Fruit fly (Drosophila melanogaster) whole organism, embryonic: ENCODE results near the gene CG7183.

Experiments used
- Abd-B ChIP-seq: fragments of 200-800 bp; sonication (Bioruptor generic); optimal IDR thresholded peaks from 2 replicates; lab custom pipeline; 2018; ENCODE audit warnings: missing biosample characterization, mild to moderate bottlenecking, missing genetic modification characterization, moderate library complexity
- BEAF-32 ChIP-seq: fragments of 200-800 bp; sonication (Bioruptor generic); optimal IDR thresholded peaks from 3 replicates; lab custom pipeline; 2017; ENCODE audit warnings: missing biosample characterization, missing genetic modification characterization, mild to moderate bottlenecking, moderate library complexity, missing genetic modification reagents
- CG10321 ChIP-seq: fragments of 200-800 bp; sonication (Bioruptor generic); IDR thresholded peaks from 2 replicates; pipeline ENCODE4 v1.3.6; 2022; ENCODE audit warnings: missing biosample characterization, missing genetic modification characterization
- CG10366 ChIP-seq: fragments of 200-800 bp; sonication (Bioruptor generic); IDR thresholded peaks from 2 replicates; pipeline ENCODE4 v1.3.6; 2022; ENCODE audit warnings: missing biosample characterization, missing genetic modification characterization
- CG14710 ChIP-seq: fragments of 200-800 bp; sonication (Bioruptor generic); optimal IDR thresholded peaks from 3 replicates; lab custom pipeline; 2019; ENCODE audit warnings: missing biosample characterization, mild to moderate bottlenecking, missing genetic modification characterization, moderate library complexity
- CG17328 ChIP-seq: fragments of 200-800 bp; sonication (Bioruptor generic); IDR thresholded peaks from 2 replicates; pipeline ENCODE4 v1.3.6; 2022; ENCODE audit warnings: missing biosample characterization, missing genetic modification characterization
- CG17802 ChIP-seq: fragments of 200-800 bp; sonication (Bioruptor generic); optimal IDR thresholded peaks from 2 replicates; lab custom pipeline; 2018; ENCODE audit warnings: missing biosample characterization, mild to moderate bottlenecking, missing genetic modification characterization, moderate library complexity
- CG18262 ChIP-seq: fragments of 200-800 bp; optimal IDR thresholded peaks from 3 replicates; lab custom pipeline; 2019; ENCODE audit warnings: missing biosample characterization, mild to moderate bottlenecking, missing genetic modification characterization, moderate library complexity
- CG18619 ChIP-seq: fragments of 200-800 bp; sonication (Bioruptor generic); optimal IDR thresholded peaks from 3 replicates; lab custom pipeline; 2017; ENCODE audit warnings: missing biosample characterization, mild to moderate bottlenecking, missing genetic modification characterization
- CG2129 ChIP-seq: fragments of 200-800 bp; sonication (Bioruptor generic); IDR thresholded peaks from 2 replicates; pipeline ENCODE4 v1.3.6; 2022; ENCODE audit warnings: missing biosample characterization, missing genetic modification characterization; ENCODE audit not compliant: partially characterized antibody
- CG30431 ChIP-seq: fragments of 200-800 bp; sonication (Bioruptor generic); optimal IDR thresholded peaks from 2 replicates; lab custom pipeline; 2017; ENCODE audit warnings: missing biosample characterization, missing genetic modification characterization
- CG31441 ChIP-seq: fragments of 200-800 bp; sonication (Bioruptor generic); IDR thresholded peaks from 2 replicates; pipeline ENCODE4 v1.3.6; 2022; ENCODE audit warnings: missing biosample characterization, missing genetic modification characterization
- CG3838 ChIP-seq: fragments of 200-800 bp; sonication (Bioruptor generic); optimal IDR thresholded peaks from 3 replicates; lab custom pipeline; 2016; ENCODE audit warnings: missing biosample characterization, missing genetic modification characterization
- CG3847 ChIP-seq: fragments of 200-800 bp; sonication (Bioruptor generic); IDR thresholded peaks from 2 replicates; pipeline ENCODE4 v1.3.6; 2022; ENCODE audit warnings: missing biosample characterization, missing genetic modification characterization
- CG4282 ChIP-seq: fragments of 200-800 bp; sonication (Bioruptor generic); optimal IDR thresholded peaks from 2 replicates; lab custom pipeline; 2016; ENCODE audit warnings: missing biosample characterization, missing genetic modification characterization
- CG4360 ChIP-seq: fragments of 200-800 bp; sonication (Bioruptor generic); IDR thresholded peaks from 2 replicates; pipeline ENCODE4 v1.3.6; 2022; ENCODE audit warnings: missing biosample characterization, missing genetic modification characterization
- CG4424 ChIP-seq: fragments of 200-800 bp; sonication (Bioruptor generic); optimal IDR thresholded peaks from 3 replicates; lab custom pipeline; 2016; ENCODE audit warnings: missing biosample characterization, missing genetic modification characterization
- CG7928 ChIP-seq: fragments of 200-800 bp; sonication (Bioruptor generic); optimal IDR thresholded peaks from 2 replicates; lab custom pipeline; 2017; ENCODE audit warnings: missing biosample characterization, mild to moderate bottlenecking, missing genetic modification characterization
- CG8089 ChIP-seq: fragments of 200-800 bp; sonication (Bioruptor generic); optimal IDR thresholded peaks from 3 replicates; lab custom pipeline; 2016; ENCODE audit warnings: missing biosample characterization, missing genetic modification characterization
- CG8281 ChIP-seq: fragments of 200-800 bp; sonication (Bioruptor generic); optimal IDR thresholded peaks from 2 replicates; lab custom pipeline; 2018; ENCODE audit warnings: missing biosample characterization, mild to moderate bottlenecking, missing genetic modification characterization, moderate library complexity
- CG8290 ChIP-seq, 3 experiments: fragments of 200-800 bp; sonication (Bioruptor generic); optimal IDR thresholded peaks; 2 replicates each; lab custom pipeline; 2016 to 2019; ENCODE audit warnings: missing biosample characterization in 3 of 3, missing genetic modification characterization in 3 of 3, mild to moderate bottlenecking in 2 of 3, moderate library complexity in 1 of 3
- CG8944 ChIP-seq: fragments of 200-800 bp; sonication (Bioruptor generic); optimal IDR thresholded peaks from 3 replicates; lab custom pipeline; 2016; ENCODE audit warnings: missing biosample characterization, missing genetic modification characterization
- CG9727 ChIP-seq: fragments of 200-800 bp; sonication (Bioruptor generic); optimal IDR thresholded peaks from 3 replicates; lab custom pipeline; 2017; ENCODE audit warnings: missing biosample characterization, mild to moderate bottlenecking, missing genetic modification characterization
- CHES-1-like ChIP-seq: fragments of 200-800 bp; sonication (Bioruptor generic); optimal IDR thresholded peaks from 2 replicates; lab custom pipeline; 2016; ENCODE audit warnings: missing biosample characterization, missing genetic modification characterization
- Camta ChIP-seq: fragments of 200-800 bp; sonication (Bioruptor generic); optimal IDR thresholded peaks from 2 replicates; lab custom pipeline; 2016; ENCODE audit warnings: missing biosample characterization, missing genetic modification characterization
- Dp ChIP-seq: fragments of 200-800 bp; sonication (Bioruptor generic); optimal IDR thresholded peaks from 2 replicates; lab custom pipeline; 2018; ENCODE audit warnings: missing biosample characterization, mild to moderate bottlenecking, missing genetic modification characterization, moderate library complexity
- H15 ChIP-seq: fragments of 200-800 bp; sonication (Bioruptor generic); IDR thresholded peaks from 3 replicates; pipeline ENCODE4 v1.3.6; 2022; ENCODE audit warnings: missing biosample characterization, missing genetic modification characterization
- HLH3B ChIP-seq: fragments of 200-800 bp; sonication (Bioruptor generic); IDR thresholded peaks from 2 replicates; pipeline ENCODE4 v1.3.6; 2022; ENCODE audit warnings: missing biosample characterization, missing genetic modification characterization
- HLH4C ChIP-seq: fragments of 200-800 bp; sonication (Bioruptor generic); IDR thresholded peaks from 3 replicates; pipeline ENCODE4 v1.3.6; 2022; ENCODE audit warnings: missing biosample characterization, missing genetic modification characterization; ENCODE audit not compliant: partially characterized antibody
- HLH54F ChIP-seq: fragments of 200-800 bp; sonication (Bioruptor generic); optimal IDR thresholded peaks from 3 replicates; lab custom pipeline; 2016; ENCODE audit warnings: missing biosample characterization, missing genetic modification characterization
- Hsf ChIP-seq: fragments of 200-800 bp; sonication (Bioruptor generic); optimal IDR thresholded peaks from 3 replicates; lab custom pipeline; 2016; ENCODE audit warnings: missing biosample characterization, missing genetic modification characterization
- NC2α ChIP-seq: fragments of 200-800 bp; sonication (Bioruptor generic); optimal IDR thresholded peaks from 2 replicates; lab custom pipeline; 2016; ENCODE audit warnings: missing biosample characterization, missing genetic modification characterization
- Rfx ChIP-seq: fragments of 200-800 bp; sonication (Bioruptor generic); IDR thresholded peaks from 2 replicates; pipeline ENCODE4 v1.3.6; 2022; ENCODE audit warnings: missing biosample characterization, missing genetic modification characterization
- az2 ChIP-seq: fragments of 200-800 bp; sonication (Bioruptor generic); optimal IDR thresholded peaks from 3 replicates; lab custom pipeline; 2016; ENCODE audit warnings: missing biosample characterization, missing genetic modification characterization
- bab2 ChIP-seq: fragments of 200-800 bp; sonication (Bioruptor generic); optimal IDR thresholded peaks from 2 replicates; lab custom pipeline; 2016; ENCODE audit warnings: missing biosample characterization, missing genetic modification characterization
- cad ChIP-seq: fragments of >200 bp; optimal IDR thresholded peaks from 2 replicates; lab custom pipeline; 2017; ENCODE audit warnings: missing biosample characterization, missing genetic modification characterization
- disco-r ChIP-seq: fragments of 200-800 bp; sonication (Bioruptor generic); optimal IDR thresholded peaks from 2 replicates; lab custom pipeline; 2016; ENCODE audit warnings: missing biosample characterization, missing genetic modification characterization
- gcm ChIP-seq: fragments of 200-800 bp; sonication (Bioruptor generic); optimal IDR thresholded peaks from 2 replicates; lab custom pipeline; 2019; ENCODE audit warnings: missing biosample characterization, mild to moderate bottlenecking, missing genetic modification characterization, moderate library complexity
- gcm2 ChIP-seq: fragments of 200-800 bp; sonication (Bioruptor generic); optimal IDR thresholded peaks from 2 replicates; lab custom pipeline; 2016; ENCODE audit warnings: missing biosample characterization, missing genetic modification characterization
- hth ChIP-seq: fragments of >200 bp; optimal IDR thresholded peaks from 2 replicates; lab custom pipeline; 2017; ENCODE audit warnings: inconsistent platforms
- ind ChIP-seq: fragments of 200-800 bp; sonication (Bioruptor generic); optimal IDR thresholded peaks from 3 replicates; lab custom pipeline; 2016; ENCODE audit warnings: missing biosample characterization, missing genetic modification characterization
- lbe ChIP-seq: fragments of 200-800 bp; sonication (Bioruptor generic); optimal IDR thresholded peaks from 2 replicates; lab custom pipeline; 2016; ENCODE audit warnings: missing biosample characterization, mild to moderate bottlenecking, missing genetic modification characterization
- odd ChIP-seq: fragments of 200-800 bp; sonication (Bioruptor generic); optimal IDR thresholded peaks from 2 replicates; lab custom pipeline; 2017; ENCODE audit warnings: missing biosample characterization, mild to moderate bottlenecking, missing genetic modification characterization
- peb ChIP-seq: fragments of 200-800 bp; sonication (Bioruptor generic); IDR thresholded peaks from 2 replicates; pipeline ENCODE4 v1.3.6; 2022; ENCODE audit warnings: missing biosample characterization, missing genetic modification characterization
- pho ChIP-seq: fragments of 200-800 bp; sonication (Bioruptor generic); optimal IDR thresholded peaks from 2 replicates; lab custom pipeline; 2016; ENCODE audit warnings: missing biosample characterization, missing genetic modification characterization
- phol ChIP-seq: fragments of 200-800 bp; sonication (Bioruptor generic); optimal IDR thresholded peaks from 3 replicates; lab custom pipeline; 2018; ENCODE audit warnings: missing biosample characterization, mild to moderate bottlenecking, missing genetic modification characterization, moderate library complexity
- shn ChIP-seq: fragments of 200-800 bp; sonication (Bioruptor generic); optimal IDR thresholded peaks from 3 replicates; lab custom pipeline; 2016; ENCODE audit warnings: missing biosample characterization, missing genetic modification characterization
- tap ChIP-seq: fragments of 200-800 bp; optimal IDR thresholded peaks from 3 replicates; lab custom pipeline; 2019; ENCODE audit warnings: missing biosample characterization, mild to moderate bottlenecking, missing genetic modification characterization, moderate library complexity
- tup ChIP-seq: fragments of 200-800 bp; sonication (Bioruptor generic); optimal IDR thresholded peaks from 2 replicates; lab custom pipeline; 2016; ENCODE audit warnings: missing biosample characterization, mild to moderate bottlenecking, missing genetic modification characterization, moderate library complexity
- twi ChIP-seq: fragments of 200-800 bp; optimal IDR thresholded peaks from 2 replicates; lab custom pipeline; 2019; ENCODE audit warnings: missing biosample characterization, mild to moderate bottlenecking, missing genetic modification characterization, moderate library complexity
- unpg ChIP-seq: fragments of 200-800 bp; sonication (Bioruptor generic); optimal IDR thresholded peaks from 3 replicates; lab custom pipeline; 2018; ENCODE audit warnings: missing biosample characterization, mild to moderate bottlenecking, missing genetic modification characterization, moderate library complexity

The CG7183 gene

DNA sequence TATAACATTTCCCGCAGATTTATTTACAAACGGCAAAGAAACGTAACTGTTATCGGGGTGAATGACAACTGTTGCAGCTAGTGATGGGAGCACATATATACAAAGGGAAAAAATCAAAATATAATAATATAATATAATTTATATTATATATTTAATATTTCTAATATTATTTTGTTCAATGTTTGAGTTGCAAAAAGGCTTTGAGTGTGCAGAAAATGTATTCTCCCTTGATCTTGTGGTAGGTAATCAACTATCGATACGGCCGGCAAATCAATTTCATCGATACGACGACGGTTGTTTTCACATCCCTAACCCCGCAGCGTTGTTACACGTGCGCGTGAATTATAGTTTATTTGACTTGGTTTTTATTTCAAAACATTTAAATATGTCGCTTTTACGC lies 2.9 kb upstream of the CG7183 start, which contains the start of the genes mTerf5 and Non3 (continued):
- peak; percentile 68 for TF ChIP-seq ind (GFP tag; lab: Kevin White, UChicago)
- TF ChIP-seq CG4282 (GFP tag; lab: Kevin White, UChicago) = no peak
- no peak for TF ChIP-seq disco-r (GFP tag; lab: Kevin White, UChicago)
- no peak for TF ChIP-seq HLH3B (GFP tag; lab: Robert Waterston, UW)
- TF ChIP-seq CG8281 (tag; lab: Kevin White, UChicago) = no peak
- no peak for TF ChIP-seq Camta (GFP tag; lab: Kevin White, UChicago)
- no peak for TF ChIP-seq hth (lab: Kevin White, UChicago)
- TF ChIP-seq CG3838 (GFP tag; lab: Kevin White, UChicago) = no peak
- peak; percentile 31 for TF ChIP-seq Dp (GFP tag; lab: Kevin White, UChicago)
- TF ChIP-seq gcm (GFP tag; lab: Kevin White, UChicago) = peak; percentile 73
- no peak for TF ChIP-seq CG17802 (tag; lab: Kevin White, UChicago)
- peak; percentile 60 for TF ChIP-seq CG9727 (GFP tag; lab: Kevin White, UChicago)
- peak; percentile 69 for TF ChIP-seq unpg (GFP tag; lab: Kevin White, UChicago)
- TF ChIP-seq HLH54F = peak; percentile 33
- no peak for TF ChIP-seq Abd-B (GFP tag; lab: Kevin White, UChicago)
- TF ChIP-seq CG10366 (GFP tag; lab: Robert Waterston, UW) = peak; percentile 27; the same call in 1 of the 2 replicates
- peak; percentile 38 for TF ChIP-seq bab2 (GFP tag; lab: Kevin White, UChicago)
- TF ChIP-seq Hsf (GFP tag; lab: Kevin White, UChicago) = peak; percentile 17
- TF ChIP-seq NC2α (GFP tag; lab: Kevin White, UChicago) = no peak
- no peak for TF ChIP-seq gcm2
- TF ChIP-seq CG31441 (GFP tag; lab: Robert Waterston, UW) = peak; percentile 64
- no peak for TF ChIP-seq CG10321 (GFP tag; lab: Robert Waterston, UW)
- peak; percentile 52 for TF ChIP-seq CG8290 (GFP tag; optimal IDR thresholded peaks at IDR 0.05; lab: Kevin White, UChicago)
- TF ChIP-seq CG8290 (tag; optimal IDR thresholded peaks at IDR 0.05; lab: Kevin White, UChicago) = peak in 1 of 2 experiments; percentile 20
- TF ChIP-seq BEAF-32 = peak; percentile 81
- peak; percentile 59 for TF ChIP-seq Rfx (GFP tag; lab: Robert Waterston, UW)
- TF ChIP-seq az2 = peak; percentile 49
- peak; percentile 17 for TF ChIP-seq CG8944 (GFP tag; lab: Kevin White, UChicago)
- peak; percentile 51 for TF ChIP-seq lbe
- peak; percentile 63 for TF ChIP-seq CG18262 (tag; lab: Kevin White, UChicago)
- TF ChIP-seq shn (GFP tag; lab: Kevin White, UChicago) = peak; percentile 18
- TF ChIP-seq twi (tag; lab: Kevin White, UChicago) = peak; percentile 40
- peak; percentile 27 for TF ChIP-seq tap (tag; lab: Kevin White, UChicago)
- no peak for TF ChIP-seq CHES-1-like (GFP tag; lab: Kevin White, UChicago)
- TF ChIP-seq peb (GFP tag; lab: Robert Waterston, UW) = peak; percentile 17; the same call in 1 of the 2 replicates
- no peak for TF ChIP-seq CG4360 (GFP tag; lab: Robert Waterston, UW)
- TF ChIP-seq odd (GFP tag; lab: Kevin White, UChicago) = peak; percentile 33
- peak; percentile 12 for TF ChIP-seq CG30431 (GFP tag; lab: Kevin White, UChicago)
- peak; percentile 15; the same call in 1 of the 3 replicates for TF ChIP-seq H15
- peak; percentile 86 for TF ChIP-seq HLH4C (GFP tag; lab: Robert Waterston, UW)
- peak; percentile 43 for TF ChIP-seq CG4424 (GFP tag; lab: Kevin White, UChicago)
- TF ChIP-seq CG7928 (GFP tag; lab: Kevin White, UChicago) = no peak
- no peak for TF ChIP-seq CG8089 (GFP tag; lab: Kevin White, UChicago)
- peak; percentile 51 for TF ChIP-seq CG17328 (GFP tag; lab: Robert Waterston, UW)
- peak; percentile 78 for TF ChIP-seq CG14710 (tag; lab: Kevin White, UChicago)
- peak; percentile 32 for TF ChIP-seq pho (GFP tag; lab: Kevin White, UChicago)
- TF ChIP-seq CG2129 = peak; percentile 91
- peak; percentile 54 for TF ChIP-seq CG3847
- no peak for TF ChIP-seq tup
- no peak for TF ChIP-seq cad
- peak; percentile 68 for TF ChIP-seq phol (tag; lab: Kevin White, UChicago)
- TF ChIP-seq CG18619 (GFP tag; lab: Kevin White, UChicago) = peak; percentile 9
